Worm (Caenorhabditis elegans) whole organism, young adult: ENCODE results near the gene msp-74.

Experiments
- F23B12.7 ChIP-seq: sonication (generic microtip); optimal IDR thresholded peaks from 2 replicates; lab custom pipeline; 2017; ENCODE audit warnings: missing genetic modification characterization, mild to moderate bottlenecking, missing compliant biosample characterization, antibody characterized with exemption, moderate library complexity; ENCODE audit not compliant: insufficient read depth
- F57C9.4 ChIP-seq: sonication (generic microtip); optimal IDR thresholded peaks from 2 replicates; lab custom pipeline; 2017; ENCODE audit warnings: mild to moderate bottlenecking, missing genetic modification characterization, missing compliant biosample characterization
- K12H6.12 ChIP-seq: fragments of 200-800 bp; sonication (Bioruptor generic); optimal IDR thresholded peaks from 2 replicates; lab custom pipeline; 2018; ENCODE audit warnings: mild to moderate bottlenecking, missing genetic modification characterization, missing compliant biosample characterization
- T26A5.8 ChIP-seq: sonication (generic microtip); optimal IDR thresholded peaks from 2 replicates; lab custom pipeline; 2016; ENCODE audit warnings: missing genetic modification characterization, missing compliant biosample characterization
- ama-1 ChIP-seq, 3 experiments: fragments of 150-350 bp in 1 of 3; sonication (generic microtip) in 2 of 3; optimal IDR thresholded peaks; 2 replicates each; lab custom pipeline; 2014 to 2018; ENCODE audit warnings: missing biosample characterization in 2 of 3, missing genetic modification characterization in 2 of 3, missing genetic modification reagents in 2 of 3
- hlh-12 ChIP-seq: sonication (generic microtip); optimal IDR thresholded peaks from 2 replicates; lab custom pipeline; 2016; ENCODE audit warnings: missing genetic modification characterization, missing compliant biosample characterization
- hsf-1 ChIP-seq: fragments of 200-800 bp; sonication (Bioruptor generic); IDR thresholded peaks from 2 replicates; pipeline ENCODE4 v1.3.6; 2022; ENCODE audit warnings: missing genetic modification reagents, missing genetic modification characterization, missing compliant biosample characterization
- mes-4 ChIP-seq: sonication (generic microtip); optimal IDR thresholded peaks from 2 replicates; lab custom pipeline; 2016; ENCODE audit warnings: missing genotype, missing genetic modification characterization, missing compliant biosample characterization
- pha-4 ChIP-seq: fragments of 150-350 bp; sonication (generic microtip); optimal IDR thresholded peaks from 2 replicates; lab custom pipeline; 2014; ENCODE audit warnings: missing biosample characterization, missing genetic modification reagents, missing genetic modification characterization
- unc-62 ChIP-seq: fragments of 150-350 bp; optimal IDR thresholded peaks from 2 replicates; lab custom pipeline; 2014; ENCODE audit warnings: missing biosample characterization, missing genetic modification reagents, missing genetic modification characterization
- zfh-2 ChIP-seq: fragments of 200-800 bp; sonication (Bioruptor generic); conservative IDR thresholded peaks from 2 replicates; pipeline ENCODE4 v1.3.6; 2022; ENCODE audit warnings: missing genetic modification reagents, missing genetic modification characterization, missing compliant biosample characterization

ce11 chrII:5086143-5086542 is 29.0 kb downstream of the msp-74 start:
- no peak for TF ChIP-seq zfh-2
- TF ChIP-seq T26A5.8 (tag; lab: Kevin White, UChicago) = no peak
- no peak for TF ChIP-seq F57C9.4 (tag; lab: Kevin White, UChicago)
- no peak for TF ChIP-seq ama-1 (optimal IDR thresholded peaks at IDR 0.05; lab: Kevin White, UChicago)
- TF ChIP-seq ama-1 (GFP tag; optimal IDR thresholded peaks at IDR 0.05; lab: Kevin White, UChicago) = no peak
- TF ChIP-seq F23B12.7 (tag; lab: Kevin White, UChicago) = no peak
- no peak for TF ChIP-seq K12H6.12 (tag; lab: Kevin White, UChicago)
- no peak for TF ChIP-seq unc-62
- no peak for TF ChIP-seq hsf-1 (GFP tag; lab: Robert Waterston, UW)
- TF ChIP-seq mes-4 (tag; lab: Kevin White, UChicago) = no peak
- no peak for TF ChIP-seq pha-4 (tag; lab: Kevin White, UChicago)
- no peak for TF ChIP-seq hlh-12 (tag; lab: Kevin White, UChicago)
